Fruit fly (Drosophila melanogaster) whole organism, embryonic: ENCODE measurements around the gene CG11698.

Source experiments
- Abd-B ChIP-seq: fragments of 200-800 bp; sonication (Bioruptor generic); optimal IDR thresholded peaks from 2 replicates; lab custom pipeline; 2018; ENCODE audit warnings: missing biosample characterization, mild to moderate bottlenecking, missing genetic modification characterization, moderate library complexity
- Aef1 ChIP-seq: fragments of 200-800 bp; sonication (Bioruptor generic); IDR thresholded peaks from 3 replicates; pipeline ENCODE4 v1.3.6; 2022; ENCODE audit warnings: missing biosample characterization, missing genetic modification characterization
- Asciz ChIP-seq: fragments of 200-800 bp; sonication (Bioruptor generic); optimal IDR thresholded peaks from 2 replicates; lab custom pipeline; 2017; ENCODE audit warnings: missing biosample characterization, mild to moderate bottlenecking, missing genetic modification characterization, missing genetic modification reagents
- B-H2 ChIP-seq: fragments of 200-800 bp; sonication (Bioruptor generic); optimal IDR thresholded peaks from 2 replicates; lab custom pipeline; 2018; ENCODE audit warnings: missing biosample characterization, mild to moderate bottlenecking, missing genetic modification characterization
- Blimp-1 ChIP-seq: fragments of 200-800 bp; sonication (Bioruptor generic); optimal IDR thresholded peaks from 3 replicates; lab custom pipeline; 2018; ENCODE audit warnings: missing biosample characterization, missing genetic modification characterization, mild to moderate bottlenecking, moderate library complexity, missing genetic modification reagents
- BtbVII ChIP-seq: fragments of 200-800 bp; sonication (Bioruptor generic); optimal IDR thresholded peaks from 3 replicates; lab custom pipeline; 2017; ENCODE audit warnings: missing biosample characterization, mild to moderate bottlenecking, missing genetic modification characterization
- CG10267 ChIP-seq: fragments of 200-800 bp; sonication (Bioruptor generic); optimal IDR thresholded peaks from 2 replicates; lab custom pipeline; 2018; ENCODE audit warnings: missing biosample characterization, mild to moderate bottlenecking, missing genetic modification characterization, moderate library complexity
- CG10654 ChIP-seq: fragments of 200-800 bp; sonication (Bioruptor generic); optimal IDR thresholded peaks from 2 replicates; lab custom pipeline; 2016; ENCODE audit warnings: missing biosample characterization, missing genetic modification characterization
- CG11093 ChIP-seq: fragments of 200-800 bp; sonication (Bioruptor generic); IDR thresholded peaks from 3 replicates; pipeline ENCODE4 v1.3.6; 2022; ENCODE audit warnings: missing biosample characterization, missing genetic modification characterization
- CG11504 ChIP-seq: fragments of 200-800 bp; sonication (Bioruptor generic); optimal IDR thresholded peaks from 3 replicates; lab custom pipeline; 2019; ENCODE audit warnings: missing biosample characterization, mild to moderate bottlenecking, missing genetic modification characterization, moderate library complexity
- CG12071 ChIP-seq: fragments of 200-800 bp; sonication (Bioruptor generic); optimal IDR thresholded peaks from 3 replicates; lab custom pipeline; 2018; ENCODE audit warnings: missing biosample characterization, mild to moderate bottlenecking, missing genetic modification characterization
- CG12299 ChIP-seq: fragments of 200-800 bp; sonication (Bioruptor generic); optimal IDR thresholded peaks from 2 replicates; lab custom pipeline; 2018; ENCODE audit warnings: missing biosample characterization, mild to moderate bottlenecking, missing genetic modification characterization
- CG13424 ChIP-seq: fragments of 200-800 bp; sonication (Bioruptor generic); optimal IDR thresholded peaks from 2 replicates; lab custom pipeline; 2019; ENCODE audit warnings: missing biosample characterization, mild to moderate bottlenecking, missing genetic modification characterization, moderate library complexity
- CG14965 ChIP-seq: fragments of 200-800 bp; sonication (Bioruptor generic); optimal IDR thresholded peaks from 2 replicates; lab custom pipeline; 2016; ENCODE audit warnings: missing biosample characterization, missing genetic modification characterization, borderline replicate concordance
- CG15601 ChIP-seq: fragments of 200-800 bp; sonication (Bioruptor generic); optimal IDR thresholded peaks from 3 replicates; lab custom pipeline; 2019; ENCODE audit warnings: missing biosample characterization, mild to moderate bottlenecking, missing genetic modification characterization, moderate library complexity
- CG1602 ChIP-seq: fragments of 200-800 bp; sonication (Bioruptor generic); optimal IDR thresholded peaks from 3 replicates; lab custom pipeline; 2016; ENCODE audit warnings: missing biosample characterization, missing genetic modification characterization
- CG34224 ChIP-seq: fragments of 200-800 bp; sonication (Bioruptor generic); IDR thresholded peaks from 3 replicates; pipeline ENCODE4 v1.3.6; 2022; ENCODE audit warnings: missing biosample characterization, missing genetic modification characterization; ENCODE audit not compliant: partially characterized antibody
- CG4282 ChIP-seq: fragments of 200-800 bp; sonication (Bioruptor generic); optimal IDR thresholded peaks from 2 replicates; lab custom pipeline; 2016; ENCODE audit warnings: missing biosample characterization, missing genetic modification characterization
- CG7357 ChIP-seq: fragments of 200-800 bp; sonication (Bioruptor generic); IDR thresholded peaks from 3 replicates; pipeline ENCODE4 v1.3.6; 2022; ENCODE audit warnings: missing biosample characterization, missing genetic modification characterization
- CG7786 ChIP-seq: fragments of 200-800 bp; sonication (Bioruptor generic); optimal IDR thresholded peaks from 2 replicates; lab custom pipeline; 2016; ENCODE audit warnings: missing biosample characterization, missing genetic modification characterization
- CG8924 ChIP-seq: fragments of 200-800 bp; optimal IDR thresholded peaks from 3 replicates; lab custom pipeline; 2019; ENCODE audit warnings: missing biosample characterization, mild to moderate bottlenecking, missing genetic modification characterization, moderate library complexity
- CG9797 ChIP-seq: fragments of 200-800 bp; sonication (Bioruptor generic); optimal IDR thresholded peaks from 3 replicates; lab custom pipeline; 2018; ENCODE audit warnings: missing biosample characterization, mild to moderate bottlenecking, missing genetic modification characterization
- CG9817 ChIP-seq: fragments of 200-800 bp; sonication (Bioruptor generic); optimal IDR thresholded peaks from 2 replicates; lab custom pipeline; 2018; ENCODE audit warnings: missing biosample characterization, mild to moderate bottlenecking, missing genetic modification characterization, moderate library complexity
- CTCF ChIP-seq: fragments of 200-800 bp; sonication (Bioruptor generic); optimal IDR thresholded peaks from 2 replicates; lab custom pipeline; 2017; ENCODE audit warnings: missing biosample characterization, mild to moderate bottlenecking, missing genetic modification characterization, moderate library complexity
- Dip3 ChIP-seq: fragments of 200-800 bp; sonication (Bioruptor generic); optimal IDR thresholded peaks from 3 replicates; lab custom pipeline; 2016; ENCODE audit warnings: missing biosample characterization, missing genetic modification characterization
- Dll ChIP-seq: fragments of 200-800 bp; sonication (Bioruptor generic); IDR thresholded peaks from 4 replicates; pipeline ENCODE4 v1.3.6; 2022; ENCODE audit warnings: missing biosample characterization, missing genetic modification characterization; ENCODE audit not compliant: partially characterized antibody
- Dref ChIP-seq: fragments of 200-800 bp; sonication (Bioruptor generic); IDR thresholded peaks from 2 replicates; pipeline ENCODE4 v1.3.6; 2022; ENCODE audit warnings: missing biosample characterization, missing genetic modification characterization
- E2f2 ChIP-seq: fragments of 200-800 bp; sonication (Bioruptor generic); IDR thresholded peaks from 2 replicates; pipeline ENCODE4 v1.3.6; 2022; ENCODE audit warnings: missing biosample characterization, missing genetic modification characterization
- Fer1 ChIP-seq: fragments of 200-800 bp; sonication (Bioruptor generic); optimal IDR thresholded peaks from 2 replicates; lab custom pipeline; 2017; ENCODE audit warnings: missing biosample characterization, mild to moderate bottlenecking, missing genetic modification characterization
- Hr39 ChIP-seq: fragments of >200 bp; optimal IDR thresholded peaks from 2 replicates; lab custom pipeline; 2017
- Kr ChIP-seq: fragments of 200-800 bp; sonication (Bioruptor generic); optimal IDR thresholded peaks from 2 replicates; lab custom pipeline; 2017; ENCODE audit warnings: missing biosample characterization, mild to moderate bottlenecking, missing genetic modification characterization
- Max ChIP-seq: fragments of 200-800 bp; sonication (Bioruptor generic); optimal IDR thresholded peaks from 2 replicates; lab custom pipeline; 2016; ENCODE audit warnings: missing biosample characterization, mild to moderate bottlenecking, missing genetic modification characterization
- Meics ChIP-seq: fragments of 200-800 bp; sonication (Bioruptor generic); optimal IDR thresholded peaks from 2 replicates; lab custom pipeline; 2017; ENCODE audit warnings: missing biosample characterization, mild to moderate bottlenecking, missing genetic modification characterization
- NFAT ChIP-seq: fragments of 200-800 bp; sonication (Bioruptor generic); IDR thresholded peaks from 2 replicates; pipeline ENCODE4 v1.3.6; 2022; ENCODE audit warnings: missing biosample characterization, missing genetic modification characterization
- Nf-YC ChIP-seq: fragments of 200-800 bp; optimal IDR thresholded peaks from 3 replicates; lab custom pipeline; 2019; ENCODE audit warnings: missing biosample characterization, mild to moderate bottlenecking, missing genetic modification characterization, moderate library complexity
- Pdp1 ChIP-seq, 2 experiments: fragments of 200-800 bp; sonication (Bioruptor generic); optimal IDR thresholded peaks; 3 replicates each; lab custom pipeline; 2016; ENCODE audit warnings: missing biosample characterization in 2 of 2, missing genetic modification characterization in 2 of 2, mild to moderate bottlenecking in 1 of 2, moderate library complexity in 1 of 2
- ara ChIP-seq: fragments of 200-800 bp; sonication (Bioruptor generic); IDR thresholded peaks from 2 replicates; pipeline ENCODE4 v1.3.6; 2022; ENCODE audit warnings: missing biosample characterization, missing genetic modification characterization
- bigmax ChIP-seq: fragments of 200-800 bp; sonication (Bioruptor generic); optimal IDR thresholded peaks from 2 replicates; lab custom pipeline; 2018; ENCODE audit warnings: missing biosample characterization, mild to moderate bottlenecking, missing genetic modification characterization
- cwo ChIP-seq: fragments of 200-800 bp; sonication (Bioruptor generic); optimal IDR thresholded peaks from 3 replicates; lab custom pipeline; 2017; ENCODE audit warnings: missing biosample characterization, missing genetic modification characterization, mild to moderate bottlenecking, moderate library complexity, missing genetic modification reagents
- emc ChIP-seq: fragments of 200-800 bp; sonication (Bioruptor generic); optimal IDR thresholded peaks from 2 replicates; lab custom pipeline; 2016; ENCODE audit warnings: missing biosample characterization, missing genetic modification characterization
- gcm ChIP-seq: fragments of 200-800 bp; sonication (Bioruptor generic); optimal IDR thresholded peaks from 2 replicates; lab custom pipeline; 2019; ENCODE audit warnings: missing biosample characterization, mild to moderate bottlenecking, missing genetic modification characterization, moderate library complexity
- gcm2 ChIP-seq: fragments of 200-800 bp; sonication (Bioruptor generic); optimal IDR thresholded peaks from 2 replicates; lab custom pipeline; 2016; ENCODE audit warnings: missing biosample characterization, missing genetic modification characterization
- gfzf ChIP-seq: fragments of 200-800 bp; sonication (Bioruptor generic); optimal IDR thresholded peaks from 2 replicates; lab custom pipeline; 2016; ENCODE audit warnings: missing biosample characterization, mild to moderate bottlenecking, missing genetic modification characterization, moderate library complexity
- gsb ChIP-seq: fragments of 200-800 bp; sonication (Bioruptor generic); IDR thresholded peaks from 2 replicates; pipeline ENCODE4 v1.3.6; 2022; ENCODE audit warnings: missing biosample characterization, missing genetic modification characterization
- ind ChIP-seq: fragments of 200-800 bp; sonication (Bioruptor generic); optimal IDR thresholded peaks from 3 replicates; lab custom pipeline; 2016; ENCODE audit warnings: missing biosample characterization, missing genetic modification characterization
- ken ChIP-seq: fragments of 200-800 bp; sonication (Bioruptor generic); IDR thresholded peaks from 3 replicates; pipeline ENCODE4 v1.3.6; 2022; ENCODE audit warnings: missing biosample characterization, missing genetic modification characterization
- kni ChIP-seq: fragments of 200-800 bp; sonication (Bioruptor generic); optimal IDR thresholded peaks from 3 replicates; lab custom pipeline; 2017; ENCODE audit warnings: mild to moderate bottlenecking, missing biosample characterization, missing genetic modification reagents, missing genetic modification characterization
- pan ChIP-seq, 4 experiments: fragments of >200 bp in 3 of 4; fragments of 200-800 bp in 1 of 4; sonication (Bioruptor generic) in 1 of 4; optimal IDR thresholded peaks in 3 of 4; IDR thresholded peaks in 1 of 4; 2 replicates each; pipeline versions ENCODE4 v1.3.6 to Lab custom; 2017 to 2022; ENCODE audit warnings: missing biosample characterization in 2 of 4, missing genetic modification characterization in 2 of 4, mixed read lengths in 1 of 4
- stwl ChIP-seq: fragments of 200-800 bp; sonication (Bioruptor generic); optimal IDR thresholded peaks from 3 replicates; lab custom pipeline; 2018; ENCODE audit warnings: missing biosample characterization, mild to moderate bottlenecking, missing genetic modification characterization, moderate library complexity
- vvl ChIP-seq: fragments of 200-800 bp; sonication (Bioruptor generic); IDR thresholded peaks from 2 replicates; pipeline ENCODE4 v1.3.6; 2022; ENCODE audit warnings: missing biosample characterization, missing genetic modification characterization

CG11698 gene

DNA sequence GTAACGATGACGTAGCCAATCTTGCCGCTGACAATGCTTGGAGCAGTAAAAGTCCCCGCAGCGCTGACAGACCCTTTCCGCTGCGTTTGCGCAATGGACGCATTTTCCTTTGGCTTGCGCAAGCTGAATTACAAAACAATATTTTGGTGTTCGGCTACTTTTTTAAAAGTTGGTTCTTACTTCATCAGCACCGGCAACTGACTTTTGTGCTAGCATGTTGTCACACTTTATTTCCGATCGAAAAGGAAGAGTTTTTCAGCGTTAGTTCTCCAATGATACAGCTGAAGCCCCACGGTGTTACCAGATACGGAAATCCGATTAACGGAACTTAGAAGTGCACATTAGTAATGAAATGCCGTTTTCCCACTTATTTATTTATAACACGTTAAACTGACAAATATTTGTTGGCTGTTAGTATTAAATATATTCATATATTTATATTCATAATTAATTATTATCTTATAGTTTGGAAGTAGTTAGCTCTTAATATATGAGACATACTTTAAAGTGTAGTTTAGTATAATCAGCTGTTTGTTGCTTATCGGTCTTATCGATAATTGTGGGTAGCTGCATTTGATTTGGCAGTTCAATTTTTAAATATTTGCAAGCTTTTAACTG, 50.4 kb downstream of the CG11698 start, which contains the start of the genes Veneno and CG7963 (continued):
- TF ChIP-seq CG4282 (GFP tag; lab: Kevin White, UChicago) (no peak), Kr (GFP tag; lab: Kevin White, UChicago) (no peak), ara (GFP tag; lab: Robert Waterston, UW) (no peak), CG1602 (GFP tag; lab: Kevin White, UChicago) (peak; percentile 20), CG10654 (GFP tag; lab: Kevin White, UChicago) (peak; percentile 4), cwo (no peak), Meics (GFP tag; lab: Kevin White, UChicago) (peak; percentile 27), CTCF (GFP tag; lab: Kevin White, UChicago) (no peak), Aef1 (GFP tag; lab: Robert Waterston, UW) (no peak), Blimp-1 (GFP tag; lab: Kevin White, UChicago) (no peak), CG14965 (GFP tag; lab: Kevin White, UChicago) (no peak), CG9817 (peak; percentile 19), gsb (no peak), CG12299 (peak; percentile 21), Pdp1 (GFP tag; optimal IDR thresholded peaks at IDR 0.05; lab: Kevin White, UChicago) (no peak), CG7786 (no peak), CG12071 (GFP tag; lab: Kevin White, UChicago) (no peak), CG13424 (tag; lab: Kevin White, UChicago) (peak; percentile 42), ken (GFP tag; lab: Robert Waterston, UW) (no peak), CG34224 (GFP tag; lab: Robert Waterston, UW) (no peak; the same call in 2 of the 3 replicates), CG10267 (tag; lab: Kevin White, UChicago) (peak; percentile 57), CG11504 (peak; percentile 64), CG15601 (tag; lab: Kevin White, UChicago) (no peak), stwl (tag; lab: Kevin White, UChicago) (peak; percentile 65), Hr39 (lab: Kevin White, UChicago) (no peak), ind (no peak), CG11093 (no peak), pan (optimal IDR thresholded peaks at IDR 0.05; lab: Kevin White, UChicago) (no peak), pan (GFP tag; optimal IDR thresholded peaks at IDR 0.05 in 1 of 2, IDR thresholded peaks at IDR 0.05 in 1 of 2) (peak in 1 of 2 experiments; percentile 15), bigmax (GFP tag; lab: Kevin White, UChicago) (no peak), B-H2 (GFP tag; lab: Kevin White, UChicago) (no peak), gfzf (GFP tag; lab: Kevin White, UChicago) (peak; percentile 69), BtbVII (GFP tag; lab: Kevin White, UChicago) (no peak), E2f2 (GFP tag; lab: Robert Waterston, UW) (peak; percentile 44), Abd-B (GFP tag; lab: Kevin White, UChicago) (peak; percentile 37), Nf-YC (tag; lab: Kevin White, UChicago) (peak; percentile 51), Asciz (GFP tag; lab: Kevin White, UChicago) (no peak), gcm (GFP tag; lab: Kevin White, UChicago) (peak; percentile 6), Max (GFP tag; lab: Kevin White, UChicago) (peak; percentile 6), Dip3 (no peak), NFAT (GFP tag; lab: Robert Waterston, UW) (no peak), gcm2 (GFP tag; lab: Kevin White, UChicago) (no peak), emc (no peak), Dref (GFP tag; lab: Robert Waterston, UW) (peak; percentile 55), Dll (GFP tag; lab: Robert Waterston, UW) (peak; percentile 35; the same call in 1 of the 4 replicates), CG8924 (tag; lab: Kevin White, UChicago) (peak; percentile 31), Fer1 (no peak), kni (GFP tag; lab: Kevin White, UChicago) (no peak), vvl (0 out of 2 replicates have a peak, but pooled peaks have one; percentile 22), CG7357 (peak; percentile 94), CG9797 (peak; percentile 65)
